Fruit fly (Drosophila melanogaster) whole organism, embryonic: ENCODE data around the gene bab2.

Experiments used
- ATbp ChIP-seq: fragments of 200-800 bp; sonication (Bioruptor generic); optimal IDR thresholded peaks from 2 replicates; lab custom pipeline; 2017; ENCODE audit warnings: missing biosample characterization, mild to moderate bottlenecking, missing genetic modification characterization, missing genetic modification reagents
- Abd-B ChIP-seq: fragments of 200-800 bp; sonication (Bioruptor generic); optimal IDR thresholded peaks from 2 replicates; lab custom pipeline; 2018; ENCODE audit warnings: missing biosample characterization, mild to moderate bottlenecking, missing genetic modification characterization, moderate library complexity
- Atf3 ChIP-seq: fragments of 200-800 bp; sonication (Bioruptor generic); optimal IDR thresholded peaks from 3 replicates; lab custom pipeline; 2016; ENCODE audit warnings: missing biosample characterization, missing genetic modification characterization
- CG10209 ChIP-seq: fragments of 200-800 bp; sonication (Bioruptor generic); optimal IDR thresholded peaks from 3 replicates; lab custom pipeline; 2017; ENCODE audit warnings: missing biosample characterization, mild to moderate bottlenecking, missing genetic modification characterization, missing genetic modification reagents
- CG10267 ChIP-seq: fragments of 200-800 bp; sonication (Bioruptor generic); optimal IDR thresholded peaks from 2 replicates; lab custom pipeline; 2018; ENCODE audit warnings: missing biosample characterization, mild to moderate bottlenecking, missing genetic modification characterization, moderate library complexity
- CG11085 ChIP-seq: fragments of 200-800 bp; sonication (Bioruptor generic); IDR thresholded peaks from 2 replicates; pipeline ENCODE4 v1.3.6; 2022; ENCODE audit warnings: missing biosample characterization, missing genetic modification characterization
- CG13287 ChIP-seq: fragments of 200-800 bp; sonication (Bioruptor generic); IDR thresholded peaks from 2 replicates; pipeline ENCODE4 v1.3.6; 2022; ENCODE audit warnings: missing biosample characterization, missing genetic modification characterization; ENCODE audit not compliant: partially characterized antibody
- CG13624 ChIP-seq: fragments of 200-800 bp; sonication (Bioruptor generic); optimal IDR thresholded peaks from 2 replicates; lab custom pipeline; 2016; ENCODE audit warnings: missing biosample characterization, missing genetic modification characterization
- CG13894 ChIP-seq: fragments of 200-800 bp; sonication (Bioruptor generic); optimal IDR thresholded peaks from 3 replicates; lab custom pipeline; 2018; ENCODE audit warnings: missing biosample characterization, mild to moderate bottlenecking, missing genetic modification characterization, moderate library complexity
- CG17912 ChIP-seq: fragments of 200-800 bp; sonication (Bioruptor generic); optimal IDR thresholded peaks from 2 replicates; lab custom pipeline; 2018; ENCODE audit warnings: missing biosample characterization, mild to moderate bottlenecking, missing genetic modification characterization
- CG18599 ChIP-seq: fragments of 200-800 bp; sonication (Bioruptor generic); optimal IDR thresholded peaks from 3 replicates; lab custom pipeline; 2017; ENCODE audit warnings: missing biosample characterization, missing genetic modification characterization, mild to moderate bottlenecking, moderate library complexity, missing genetic modification reagents
- CG2129 ChIP-seq: fragments of 200-800 bp; sonication (Bioruptor generic); IDR thresholded peaks from 2 replicates; pipeline ENCODE4 v1.3.6; 2022; ENCODE audit warnings: missing biosample characterization, missing genetic modification characterization; ENCODE audit not compliant: partially characterized antibody
- CG2712 ChIP-seq: fragments of 200-800 bp; optimal IDR thresholded peaks from 3 replicates; lab custom pipeline; 2019; ENCODE audit warnings: missing biosample characterization, mild to moderate bottlenecking, missing genetic modification characterization, moderate library complexity
- CG3163 ChIP-seq: fragments of 200-800 bp; sonication (Bioruptor generic); optimal IDR thresholded peaks from 3 replicates; lab custom pipeline; 2016; ENCODE audit warnings: missing biosample characterization, missing genetic modification characterization
- CG32532 ChIP-seq: fragments of 200-800 bp; sonication (Bioruptor generic); IDR thresholded peaks from 2 replicates; pipeline ENCODE4 v1.3.6; 2022; ENCODE audit warnings: missing biosample characterization, missing genetic modification characterization
- CG6272 ChIP-seq: fragments of 200-800 bp; sonication (Bioruptor generic); IDR thresholded peaks from 2 replicates; pipeline ENCODE4 v1.3.6; 2022; ENCODE audit warnings: missing biosample characterization, missing genetic modification characterization
- CG6813 ChIP-seq: fragments of 200-800 bp; sonication (Bioruptor generic); optimal IDR thresholded peaks from 2 replicates; lab custom pipeline; 2017; ENCODE audit warnings: missing biosample characterization, missing genetic modification characterization, mild to moderate bottlenecking, moderate library complexity, missing genetic modification reagents
- CG7987 ChIP-seq: fragments of 200-800 bp; sonication (Bioruptor generic); optimal IDR thresholded peaks from 2 replicates; lab custom pipeline; 2018; ENCODE audit warnings: missing biosample characterization, mild to moderate bottlenecking, missing genetic modification characterization, moderate library complexity
- CG8281 ChIP-seq: fragments of 200-800 bp; sonication (Bioruptor generic); optimal IDR thresholded peaks from 2 replicates; lab custom pipeline; 2018; ENCODE audit warnings: missing biosample characterization, mild to moderate bottlenecking, missing genetic modification characterization, moderate library complexity
- CG9932 ChIP-seq: fragments of 200-800 bp; sonication (Bioruptor generic); IDR thresholded peaks from 2 replicates; pipeline ENCODE4 v1.3.6; 2022; ENCODE audit warnings: missing biosample characterization, missing genetic modification characterization
- Doc2 ChIP-seq: fragments of 200-800 bp; sonication (Bioruptor generic); IDR thresholded peaks from 2 replicates; pipeline ENCODE4 v1.3.6; 2022; ENCODE audit warnings: missing biosample characterization, missing genetic modification characterization
- Dp ChIP-seq: fragments of 200-800 bp; sonication (Bioruptor generic); optimal IDR thresholded peaks from 2 replicates; lab custom pipeline; 2018; ENCODE audit warnings: missing biosample characterization, mild to moderate bottlenecking, missing genetic modification characterization, moderate library complexity
- E2f2 ChIP-seq: fragments of 200-800 bp; sonication (Bioruptor generic); IDR thresholded peaks from 2 replicates; pipeline ENCODE4 v1.3.6; 2022; ENCODE audit warnings: missing biosample characterization, missing genetic modification characterization
- HmgZ ChIP-seq: fragments of 200-800 bp; sonication (Bioruptor generic); optimal IDR thresholded peaks from 2 replicates; lab custom pipeline; 2018; ENCODE audit warnings: missing biosample characterization, mild to moderate bottlenecking, missing genetic modification characterization
- Kr ChIP-seq: fragments of 200-800 bp; sonication (Bioruptor generic); optimal IDR thresholded peaks from 2 replicates; lab custom pipeline; 2017; ENCODE audit warnings: missing biosample characterization, mild to moderate bottlenecking, missing genetic modification characterization
- Lhr ChIP-seq: fragments of 200-800 bp; sonication (Bioruptor generic); optimal IDR thresholded peaks from 3 replicates; lab custom pipeline; 2017; ENCODE audit warnings: mild to moderate bottlenecking, missing biosample characterization, missing genetic modification reagents, missing genetic modification characterization
- Neu2 ChIP-seq: fragments of 200-800 bp; sonication (Bioruptor generic); optimal IDR thresholded peaks from 3 replicates; lab custom pipeline; 2016; ENCODE audit warnings: missing biosample characterization, missing genetic modification characterization, borderline replicate concordance
- Pdp1 ChIP-seq, 2 experiments: fragments of 200-800 bp; sonication (Bioruptor generic); optimal IDR thresholded peaks; 3 replicates each; lab custom pipeline; 2016; ENCODE audit warnings: missing biosample characterization in 2 of 2, missing genetic modification characterization in 2 of 2, mild to moderate bottlenecking in 1 of 2, moderate library complexity in 1 of 2
- ara ChIP-seq: fragments of 200-800 bp; sonication (Bioruptor generic); IDR thresholded peaks from 2 replicates; pipeline ENCODE4 v1.3.6; 2022; ENCODE audit warnings: missing biosample characterization, missing genetic modification characterization
- ash1 ChIP-seq: fragments of 200-800 bp; sonication (Bioruptor generic); optimal IDR thresholded peaks from 2 replicates; lab custom pipeline; 2018; ENCODE audit warnings: missing biosample characterization, mild to moderate bottlenecking, missing genetic modification characterization
- ato ChIP-seq: fragments of 200-800 bp; sonication (Bioruptor generic); IDR thresholded peaks from 2 replicates; pipeline ENCODE4 v1.3.6; 2022; ENCODE audit warnings: missing biosample characterization, missing genetic modification characterization; ENCODE audit not compliant: partially characterized antibody
- chinmo ChIP-seq: fragments of 200-800 bp; sonication (Bioruptor generic); IDR thresholded peaks from 4 replicates; pipeline ENCODE4 v1.3.6; 2022; ENCODE audit warnings: missing biosample characterization, missing genetic modification characterization; ENCODE audit not compliant: partially characterized antibody
- croc ChIP-seq: fragments of 200-800 bp; sonication (Bioruptor generic); conservative IDR thresholded peaks from 3 replicates; pipeline ENCODE4 v1.3.6; 2022; ENCODE audit warnings: missing biosample characterization, missing genetic modification characterization
- dm ChIP-seq: fragments of 200-800 bp; sonication (Bioruptor generic); optimal IDR thresholded peaks from 3 replicates; lab custom pipeline; 2016; ENCODE audit warnings: missing biosample characterization, missing genetic modification characterization
- fd96Cb ChIP-seq: fragments of 200-800 bp; sonication (Bioruptor generic); optimal IDR thresholded peaks from 2 replicates; lab custom pipeline; 2018; ENCODE audit warnings: missing biosample characterization, mild to moderate bottlenecking, missing genetic modification characterization, moderate library complexity
- ftz-f1 ChIP-seq: fragments of 200-800 bp; sonication (Bioruptor generic); optimal IDR thresholded peaks from 2 replicates; lab custom pipeline; 2016; ENCODE audit warnings: missing biosample characterization, missing genetic modification characterization
- gro ChIP-seq: fragments of 200-800 bp; sonication (Bioruptor generic); optimal IDR thresholded peaks from 2 replicates; lab custom pipeline; 2016; ENCODE audit warnings: missing biosample characterization, missing genetic modification characterization
- gsb ChIP-seq: fragments of 200-800 bp; sonication (Bioruptor generic); IDR thresholded peaks from 2 replicates; pipeline ENCODE4 v1.3.6; 2022; ENCODE audit warnings: missing biosample characterization, missing genetic modification characterization
- hb ChIP-seq: fragments of 200-800 bp; sonication (Bioruptor generic); IDR thresholded peaks from 3 replicates; pipeline ENCODE4 v1.3.6; 2022; ENCODE audit warnings: missing biosample characterization, missing genetic modification characterization; ENCODE audit not compliant: partially characterized antibody
- mirr ChIP-seq: fragments of 200-800 bp; sonication (Bioruptor generic); optimal IDR thresholded peaks from 3 replicates; lab custom pipeline; 2018; ENCODE audit warnings: missing biosample characterization, mild to moderate bottlenecking, missing genetic modification characterization
- nmo ChIP-seq: fragments of 200-800 bp; sonication (Bioruptor generic); optimal IDR thresholded peaks from 2 replicates; lab custom pipeline; 2018; ENCODE audit warnings: missing biosample characterization, mild to moderate bottlenecking, missing genetic modification characterization, moderate library complexity
- prd ChIP-seq, 3 experiments: fragments of >200 bp in 2 of 3; fragments of 200-800 bp in 1 of 3; sonication (Bioruptor generic) in 1 of 3; optimal IDR thresholded peaks in 2 of 3; IDR thresholded peaks in 1 of 3; 2 replicates in 2 of 3; 3 replicates in 1 of 3; pipeline versions ENCODE4 v1.3.6 to Lab custom; 2017 to 2022; ENCODE audit warnings: missing biosample characterization in 1 of 3, missing genetic modification characterization in 1 of 3
- sd ChIP-seq: fragments of 200-800 bp; sonication (Bioruptor generic); optimal IDR thresholded peaks from 3 replicates; lab custom pipeline; 2018; ENCODE audit warnings: missing biosample characterization, mild to moderate bottlenecking, missing genetic modification characterization, moderate library complexity
- tap ChIP-seq: fragments of 200-800 bp; optimal IDR thresholded peaks from 3 replicates; lab custom pipeline; 2019; ENCODE audit warnings: missing biosample characterization, mild to moderate bottlenecking, missing genetic modification characterization, moderate library complexity
- tgo ChIP-seq: fragments of 200-800 bp; sonication (Bioruptor generic); IDR thresholded peaks from 3 replicates; pipeline ENCODE4 v1.3.6; 2022; ENCODE audit warnings: missing biosample characterization, missing genetic modification characterization
- tna ChIP-seq: fragments of 200-800 bp; sonication (Bioruptor generic); IDR thresholded peaks from 2 replicates; pipeline ENCODE4 v1.3.6; 2022; ENCODE audit warnings: missing biosample characterization, missing genetic modification characterization; ENCODE audit not compliant: partially characterized antibody
- twi ChIP-seq: fragments of 200-800 bp; optimal IDR thresholded peaks from 2 replicates; lab custom pipeline; 2019; ENCODE audit warnings: missing biosample characterization, mild to moderate bottlenecking, missing genetic modification characterization, moderate library complexity
- wor ChIP-seq: fragments of 200-800 bp; sonication (Bioruptor generic); IDR thresholded peaks from 2 replicates; pipeline ENCODE4 v1.3.6; 2022; ENCODE audit warnings: missing biosample characterization, missing genetic modification characterization

bab2 gene

DNA sequence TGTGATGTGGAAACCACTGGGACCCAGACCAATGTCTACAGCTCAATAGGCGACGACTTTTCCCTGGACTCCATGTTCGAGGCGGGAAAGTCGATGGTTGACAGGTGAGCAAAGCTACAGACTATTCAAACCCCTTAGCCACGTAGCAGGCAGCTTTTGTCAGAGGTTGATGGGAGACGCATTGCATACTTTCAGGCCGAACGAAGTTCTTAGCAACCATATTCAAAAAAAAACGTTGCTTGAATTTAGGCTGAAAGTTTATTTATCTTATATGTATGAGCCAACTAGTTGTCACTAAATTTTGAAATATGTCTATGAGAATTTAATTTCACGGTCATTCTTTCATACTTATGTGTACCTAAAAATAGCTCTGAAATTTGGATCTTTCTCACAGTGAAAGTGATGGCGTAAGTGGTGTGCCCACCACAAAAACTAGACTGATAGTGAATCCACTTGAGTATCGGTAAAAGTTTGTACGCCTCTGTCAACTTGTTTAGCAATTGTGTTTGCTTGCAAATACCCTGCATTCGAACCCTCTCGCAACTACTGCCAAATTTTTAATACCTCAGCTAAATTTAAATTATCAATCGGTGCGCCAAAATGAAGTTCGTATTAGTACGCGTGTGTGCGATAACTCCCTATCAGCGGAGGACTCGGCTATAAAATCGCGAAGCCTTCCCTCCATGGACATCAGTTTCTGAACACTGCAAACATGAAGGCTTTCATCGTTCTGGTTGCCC, 29.8 kb upstream of the bab2 start, which contains the start of gene LysB (continued):
- TF ChIP-seq ATbp (GFP tag; lab: Kevin White, UChicago): no peak
- TF ChIP-seq CG13894 (tag; lab: Kevin White, UChicago): no peak
- no peak for TF ChIP-seq CG2129
- TF ChIP-seq tap: no peak
- TF ChIP-seq CG9932: no peak
- TF ChIP-seq Kr (GFP tag; lab: Kevin White, UChicago): no peak
- peak; percentile 7 for TF ChIP-seq CG13624 (GFP tag; lab: Kevin White, UChicago)
- peak in 1 of 2 experiments; percentile 30 for TF ChIP-seq Pdp1 (GFP tag; optimal IDR thresholded peaks at IDR 0.05; lab: Kevin White, UChicago)
- no peak for TF ChIP-seq ash1
- TF ChIP-seq hb (GFP tag; lab: Robert Waterston, UW): no peak
- peak; percentile 37 for TF ChIP-seq Lhr (GFP tag; lab: Kevin White, UChicago)
- 0 out of 2 replicates have a peak, but pooled peaks have one; percentile 12 for TF ChIP-seq CG13287
- no peak for TF ChIP-seq CG32532
- no peak for TF ChIP-seq dm (GFP tag; lab: Kevin White, UChicago)
- TF ChIP-seq HmgZ (tag; lab: Kevin White, UChicago): peak; percentile 80
- peak; percentile 33 for TF ChIP-seq ftz-f1 (GFP tag; lab: Kevin White, UChicago)
- TF ChIP-seq CG2712: peak; percentile 9
- TF ChIP-seq CG17912: no peak
- TF ChIP-seq CG11085 (GFP tag; lab: Robert Waterston, UW): no peak
- peak; percentile 16; the same call in 1 of the 2 replicates for TF ChIP-seq CG6272 (GFP tag; lab: Robert Waterston, UW)
- peak; percentile 66 for TF ChIP-seq E2f2 (GFP tag; lab: Robert Waterston, UW)
- TF ChIP-seq fd96Cb (tag; lab: Kevin White, UChicago): no peak
- peak; percentile 30 for TF ChIP-seq sd (tag; lab: Kevin White, UChicago)
- no peak for TF ChIP-seq mirr (GFP tag; lab: Kevin White, UChicago)
- TF ChIP-seq chinmo (GFP tag; lab: Robert Waterston, UW): no peak
- no peak for TF ChIP-seq tgo
- peak; percentile 59 for TF ChIP-seq Dp
- TF ChIP-seq CG10209: no peak
- TF ChIP-seq tna (GFP tag; lab: Robert Waterston, UW): no peak
- no peak for TF ChIP-seq Atf3 (GFP tag; lab: Kevin White, UChicago)
- no peak for TF ChIP-seq CG8281 (tag; lab: Kevin White, UChicago)
- no peak for TF ChIP-seq CG3163 (GFP tag; lab: Kevin White, UChicago)
- peak; percentile 64 for TF ChIP-seq Neu2 (GFP tag; lab: Kevin White, UChicago)
- TF ChIP-seq CG7987 (GFP tag; lab: Kevin White, UChicago): peak; percentile 16
- TF ChIP-seq twi (tag; lab: Kevin White, UChicago): no peak
- no peak for TF ChIP-seq ara (GFP tag; lab: Robert Waterston, UW)
- 0 out of 2 replicates have a peak, but pooled peaks have one; percentile 26 for TF ChIP-seq ato (GFP tag; lab: Robert Waterston, UW)
- TF ChIP-seq Abd-B (GFP tag; lab: Kevin White, UChicago): no peak
- no peak for TF ChIP-seq gsb (GFP tag; lab: Robert Waterston, UW)
- TF ChIP-seq wor (GFP tag; lab: Robert Waterston, UW): no peak
- no peak for TF ChIP-seq prd (optimal IDR thresholded peaks at IDR 0.05; lab: Kevin White, UChicago)
- no peak for TF ChIP-seq prd (GFP tag; IDR thresholded peaks at IDR 0.05; lab: Robert Waterston, UW)
- no peak for TF ChIP-seq CG10267 (tag; lab: Kevin White, UChicago)
- TF ChIP-seq Doc2 (GFP tag; lab: Robert Waterston, UW): no peak
- no peak for TF ChIP-seq CG6813 (GFP tag; lab: Kevin White, UChicago)
- peak; percentile 6 for TF ChIP-seq nmo (GFP tag; lab: Kevin White, UChicago)
- no peak for TF ChIP-seq croc (GFP tag; lab: Robert Waterston, UW)
- no peak for TF ChIP-seq CG18599
- no peak for TF ChIP-seq gro
